Worm (Caenorhabditis elegans) whole organism, late embryonic: ENCODE measurements around the gene smcr-8.

Source experiments
- C38D4.7 ChIP-seq: fragments of 200-800 bp; sonication (Bioruptor generic); optimal IDR thresholded peaks from 2 replicates; lab custom pipeline; 2018; ENCODE audit warnings: mild to moderate bottlenecking, missing genetic modification characterization, moderate library complexity, missing compliant biosample characterization
- K02D7.2 ChIP-seq: sonication (generic microtip); optimal IDR thresholded peaks from 2 replicates; lab custom pipeline; 2017; ENCODE audit warnings: mild to moderate bottlenecking, missing genetic modification characterization, missing compliant biosample characterization
- K09A11.1 ChIP-seq: sonication (generic microtip); optimal IDR thresholded peaks from 2 replicates; lab custom pipeline; 2017; ENCODE audit warnings: antibody characterized with exemption, mild to moderate bottlenecking, missing genetic modification characterization, missing compliant biosample characterization; ENCODE audit not compliant: insufficient read depth
- ceh-14 ChIP-seq: sonication (generic microtip); optimal IDR thresholded peaks from 2 replicates; lab custom pipeline; 2016; ENCODE audit warnings: missing genotype, missing genetic modification characterization, missing compliant biosample characterization
- ceh-18 ChIP-seq: sonication (generic microtip); optimal IDR thresholded peaks from 2 replicates; lab custom pipeline; 2016; ENCODE audit warnings: missing genetic modification characterization, missing compliant biosample characterization
- ceh-19 ChIP-seq: fragments of 200-800 bp; sonication (Bioruptor generic); optimal IDR thresholded peaks from 2 replicates; lab custom pipeline; 2018; ENCODE audit warnings: mild to moderate bottlenecking, missing genetic modification characterization, missing compliant biosample characterization
- ceh-2 ChIP-seq: sonication (generic microtip); optimal IDR thresholded peaks from 2 replicates; lab custom pipeline; 2016; ENCODE audit warnings: missing genotype, missing genetic modification characterization, missing compliant biosample characterization
- ceh-22 ChIP-seq: sonication (generic microtip); optimal IDR thresholded peaks from 2 replicates; lab custom pipeline; 2017; ENCODE audit warnings: missing biosample characterization, missing genetic modification characterization
- ceh-34 ChIP-seq: sonication (generic microtip); optimal IDR thresholded peaks from 2 replicates; lab custom pipeline; 2016; ENCODE audit warnings: mild to moderate bottlenecking, missing genetic modification characterization, missing compliant biosample characterization
- ceh-6 ChIP-seq: fragments of 200-800 bp; sonication (Bioruptor generic); optimal IDR thresholded peaks from 2 replicates; lab custom pipeline; 2018; ENCODE audit warnings: mild to moderate bottlenecking, missing genetic modification characterization, missing compliant biosample characterization
- ceh-9 ChIP-seq: sonication (generic microtip); optimal IDR thresholded peaks from 2 replicates; lab custom pipeline; 2016; ENCODE audit warnings: mild to moderate bottlenecking, missing genetic modification characterization, inconsistent platforms, missing compliant biosample characterization
- che-1 ChIP-seq: sonication (generic microtip); optimal IDR thresholded peaks from 2 replicates; lab custom pipeline; 2016; ENCODE audit warnings: mild to moderate bottlenecking, missing genetic modification characterization, missing compliant biosample characterization
- dmd-4 ChIP-seq: sonication (generic microtip); optimal IDR thresholded peaks from 2 replicates; lab custom pipeline; 2016; ENCODE audit warnings: borderline replicate concordance, missing genetic modification characterization, missing compliant biosample characterization
- dve-1 ChIP-seq: sonication (generic microtip); optimal IDR thresholded peaks from 2 replicates; lab custom pipeline; 2017; ENCODE audit warnings: antibody characterized with exemption, mild to moderate bottlenecking, missing genetic modification characterization, missing compliant biosample characterization
- elt-2 ChIP-seq: sonication (generic microtip); optimal IDR thresholded peaks from 2 replicates; lab custom pipeline; 2016; ENCODE audit warnings: missing genetic modification reagents, missing genetic modification characterization, missing compliant biosample characterization
- elt-4 ChIP-seq: sonication (generic microtip); optimal IDR thresholded peaks from 2 replicates; lab custom pipeline; 2016; ENCODE audit warnings: missing genetic modification characterization, missing compliant biosample characterization
- ets-4 ChIP-seq: sonication (generic microtip); optimal IDR thresholded peaks from 2 replicates; lab custom pipeline; 2016; ENCODE audit warnings: missing genetic modification characterization, missing compliant biosample characterization
- eyg-1 ChIP-seq: sonication (generic microtip); optimal IDR thresholded peaks from 2 replicates; lab custom pipeline; 2016; ENCODE audit warnings: missing genotype, missing genetic modification characterization, missing compliant biosample characterization
- fkh-6 ChIP-seq: sonication (generic microtip); optimal IDR thresholded peaks from 2 replicates; lab custom pipeline; 2016; ENCODE audit warnings: missing genetic modification characterization, missing compliant biosample characterization
- hlh-13 ChIP-seq: fragments of 200-800 bp; sonication (Bioruptor generic); optimal IDR thresholded peaks from 2 replicates; lab custom pipeline; 2018; ENCODE audit warnings: mild to moderate bottlenecking, missing genetic modification characterization, missing compliant biosample characterization
- hlh-15 ChIP-seq: sonication (generic microtip); optimal IDR thresholded peaks from 2 replicates; lab custom pipeline; 2016; ENCODE audit warnings: missing genetic modification characterization, missing compliant biosample characterization
- hlh-30 ChIP-seq: sonication (generic microtip); optimal IDR thresholded peaks from 2 replicates; lab custom pipeline; 2017; ENCODE audit warnings: antibody characterized with exemption, missing genetic modification characterization, missing compliant biosample characterization; ENCODE audit not compliant: insufficient read depth
- hlh-8 ChIP-seq: sonication (generic microtip); optimal IDR thresholded peaks from 2 replicates; lab custom pipeline; 2016; ENCODE audit warnings: missing genotype, missing genetic modification characterization, missing compliant biosample characterization
- lim-6 ChIP-seq: sonication (generic microtip); optimal IDR thresholded peaks from 2 replicates; lab custom pipeline; 2016; ENCODE audit warnings: missing genetic modification characterization, missing compliant biosample characterization
- nfya-1 ChIP-seq: sonication (generic microtip); optimal IDR thresholded peaks from 2 replicates; lab custom pipeline; 2017; ENCODE audit warnings: missing genetic modification characterization, mild to moderate bottlenecking, missing compliant biosample characterization, antibody characterized with exemption, moderate library complexity
- npax-4 ChIP-seq: sonication (generic microtip); optimal IDR thresholded peaks from 2 replicates; lab custom pipeline; 2016; ENCODE audit warnings: missing genetic modification characterization, missing compliant biosample characterization
- odd-2 ChIP-seq: sonication (generic microtip); optimal IDR thresholded peaks from 2 replicates; lab custom pipeline; 2017; ENCODE audit warnings: antibody characterized with exemption, mild to moderate bottlenecking, missing genetic modification characterization, missing compliant biosample characterization
- pha-2 ChIP-seq: sonication (generic microtip); optimal IDR thresholded peaks from 2 replicates; lab custom pipeline; 2017; ENCODE audit warnings: mild to moderate bottlenecking, missing genetic modification characterization, missing compliant biosample characterization
- pha-4 ChIP-seq: fragments of 150-350 bp; optimal IDR thresholded peaks from 2 replicates; lab custom pipeline; 2018; ENCODE audit warnings: missing biosample characterization, missing genetic modification reagents, missing genetic modification characterization
- pros-1 ChIP-seq: fragments of 150-350 bp; optimal IDR thresholded peaks from 2 replicates; lab custom pipeline; 2014; ENCODE audit warnings: missing biosample characterization, missing genetic modification reagents, missing genetic modification characterization
- rnt-1 ChIP-seq: sonication (generic microtip); optimal IDR thresholded peaks from 2 replicates; lab custom pipeline; 2016; ENCODE audit warnings: missing genetic modification characterization, missing compliant biosample characterization
- sdc-2 ChIP-seq: sonication (generic microtip); optimal IDR thresholded peaks from 2 replicates; lab custom pipeline; 2016; ENCODE audit warnings: missing genotype, missing genetic modification characterization, missing compliant biosample characterization
- sox-2 ChIP-seq: fragments of 200-800 bp; sonication (Bioruptor generic); IDR thresholded peaks from 2 replicates; pipeline ENCODE4 v1.3.6; 2022; ENCODE audit warnings: missing genetic modification reagents, missing genetic modification characterization, missing compliant biosample characterization
- tbx-7 ChIP-seq: sonication (generic microtip); optimal IDR thresholded peaks from 2 replicates; lab custom pipeline; 2016; ENCODE audit warnings: missing genotype, missing genetic modification characterization, missing compliant biosample characterization
- ttx-3 ChIP-seq: sonication (generic microtip); optimal IDR thresholded peaks from 2 replicates; lab custom pipeline; 2016; ENCODE audit warnings: missing genetic modification reagents, missing genetic modification characterization, missing compliant biosample characterization
- unc-3 ChIP-seq, 2 experiments: fragments of 200-800 bp in 1 of 2; sonication (Bioruptor generic) in 1 of 2; sonication (generic microtip) in 1 of 2; conservative IDR thresholded peaks in 1 of 2; optimal IDR thresholded peaks in 1 of 2; 2 replicates each; pipeline versions ENCODE4 v1.3.6 to Lab custom; 2016 to 2022; ENCODE audit warnings: missing compliant biosample characterization in 2 of 2, missing genetic modification characterization in 2 of 2, missing genetic modification reagents in 1 of 2
- unc-86 ChIP-seq: sonication (generic microtip); optimal IDR thresholded peaks from 2 replicates; lab custom pipeline; 2016; ENCODE audit warnings: missing genetic modification characterization, missing compliant biosample characterization
- zip-5 ChIP-seq: sonication (generic microtip); optimal IDR thresholded peaks from 2 replicates; lab custom pipeline; 2016; ENCODE audit warnings: missing genetic modification characterization, missing compliant biosample characterization
- ztf-16 ChIP-seq: sonication (generic microtip); optimal IDR thresholded peaks from 2 replicates; lab custom pipeline; 2017; ENCODE audit warnings: missing genetic modification characterization, missing compliant biosample characterization

smcr-8 gene

DNA sequence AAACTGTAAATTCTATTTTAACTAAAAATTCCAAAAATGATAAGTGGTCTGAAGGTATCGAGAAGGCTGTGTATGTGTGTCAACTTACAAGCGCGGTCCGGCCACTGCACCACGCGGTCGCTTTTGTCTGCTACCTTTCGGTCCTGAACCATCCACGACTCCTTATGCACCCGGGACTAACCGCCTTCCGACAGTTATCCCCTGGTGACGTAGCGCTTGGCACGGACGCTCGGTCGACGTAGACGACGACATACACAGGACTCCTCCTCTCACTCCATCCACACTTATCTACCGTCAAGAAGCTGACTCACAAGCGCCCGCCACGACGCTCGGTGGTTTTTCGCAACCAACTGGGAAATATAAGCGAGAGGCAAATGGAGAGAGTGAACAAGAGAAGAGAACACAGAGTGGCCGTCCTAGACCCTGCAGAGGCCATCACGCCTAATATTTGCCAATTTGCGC lies 32.2 kb downstream of the smcr-8 start (continued):
- peak; percentile 78 for TF ChIP-seq C38D4.7 (GFP tag; lab: Kevin White, UChicago)
- TF ChIP-seq npax-4 (tag; lab: Kevin White, UChicago): peak; percentile 57
- peak; percentile 24 for TF ChIP-seq pros-1 (tag; lab: Kevin White, UChicago)
- TF ChIP-seq K02D7.2 (tag; lab: Kevin White, UChicago): peak; percentile 86
- peak; percentile 65 for TF ChIP-seq sox-2
- TF ChIP-seq elt-4: peak; percentile 76
- TF ChIP-seq nfya-1 (tag; lab: Kevin White, UChicago): peak; percentile 72
- peak; percentile 88 for TF ChIP-seq fkh-6 (tag; lab: Kevin White, UChicago)
- peak; percentile 39 for TF ChIP-seq K09A11.1
- TF ChIP-seq hlh-30 (tag; lab: Kevin White, UChicago): peak; percentile 47
- peak; percentile 45 for TF ChIP-seq lim-6 (tag; lab: Kevin White, UChicago)
- peak; percentile 80 for TF ChIP-seq eyg-1 (tag; lab: Kevin White, UChicago)
- peak; percentile 86 for TF ChIP-seq ztf-16 (tag; lab: Kevin White, UChicago)
- TF ChIP-seq dve-1: peak; percentile 84
- TF ChIP-seq ceh-6 (GFP tag; lab: Kevin White, UChicago): peak; percentile 84
- peak; percentile 97 for TF ChIP-seq ets-4 (tag; lab: Kevin White, UChicago)
- TF ChIP-seq ttx-3 (tag; lab: Kevin White, UChicago): peak; percentile 81
- TF ChIP-seq hlh-8 (tag; lab: Kevin White, UChicago): peak; percentile 52
- peak; percentile 86 for TF ChIP-seq pha-2 (tag; lab: Kevin White, UChicago)
- peak; percentile 72 for TF ChIP-seq ceh-2 (tag; lab: Kevin White, UChicago)
- peak; percentile 39 for TF ChIP-seq ceh-9 (tag; lab: Kevin White, UChicago)
- TF ChIP-seq ceh-18 (tag; lab: Kevin White, UChicago): peak; percentile 92
- peak; percentile 54 for TF ChIP-seq zip-5 (tag; lab: Kevin White, UChicago)
- TF ChIP-seq hlh-13 (GFP tag; lab: Kevin White, UChicago): peak; percentile 78
- peak; percentile 75 for TF ChIP-seq unc-86 (tag; lab: Kevin White, UChicago)
- TF ChIP-seq ceh-19 (GFP tag; lab: Kevin White, UChicago): peak; percentile 90
- TF ChIP-seq che-1 (tag; lab: Kevin White, UChicago): peak; percentile 85
- TF ChIP-seq sdc-2: peak; percentile 82
- peak; percentile 55 for TF ChIP-seq tbx-7 (tag; lab: Kevin White, UChicago)
- TF ChIP-seq elt-2 (tag; lab: Kevin White, UChicago): peak; percentile 95
- peak; percentile 83 for TF ChIP-seq rnt-1 (tag; lab: Kevin White, UChicago)
- peak; percentile 92 for TF ChIP-seq dmd-4 (tag; lab: Kevin White, UChicago)
- peak; percentile 83 for TF ChIP-seq ceh-14

DNA sequence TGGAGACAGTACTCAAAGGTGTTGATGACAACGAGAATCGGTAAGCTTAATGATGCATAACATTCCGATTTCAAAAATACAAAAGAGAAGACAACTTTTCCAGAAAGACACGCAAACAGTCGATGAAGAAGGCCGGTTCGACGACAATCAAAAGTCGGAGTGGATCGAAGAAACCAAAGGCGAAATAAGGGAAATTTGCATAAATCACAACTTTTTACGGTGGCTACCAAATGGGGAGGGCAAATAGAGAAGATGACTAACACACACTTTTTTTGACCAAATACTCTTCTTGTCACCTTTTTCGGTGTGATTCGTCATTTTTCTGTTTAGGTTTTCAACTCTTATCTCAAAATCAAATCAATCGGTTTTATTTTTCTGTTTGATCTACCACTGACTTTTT lies 37.0 kb downstream of the smcr-8 start, which contains the start of gene C45G9.6:
C45G9.6 (plus strand) TSS at position 301 of the 400 bp plus-strand sequence.
- no peak for TF ChIP-seq ceh-34
- no peak for TF ChIP-seq ceh-22 (tag; lab: Kevin White, UChicago)
- no peak for TF ChIP-seq lim-6 (tag; lab: Kevin White, UChicago)
- TF ChIP-seq hlh-15 (tag; lab: Kevin White, UChicago): no peak
- TF ChIP-seq pha-4 (tag; lab: Kevin White, UChicago): no peak
- TF ChIP-seq unc-3 (GFP tag; conservative IDR thresholded peaks at IDR 0.05; lab: Robert Waterston, UW): no peak
- no peak for TF ChIP-seq unc-3 (tag; optimal IDR thresholded peaks at IDR 0.05; lab: Kevin White, UChicago)
- no peak for TF ChIP-seq odd-2 (tag; lab: Kevin White, UChicago)
